Worm (Caenorhabditis elegans): Measurements from ENCODE around the gene gldi-11.
"Not testable (repeated sequence)": the region's sequence is repeated elsewhere in the genome, so short reads cannot be mapped to it uniquely, and the experiment has no call there.

The gldi-11 gene

DNA sequence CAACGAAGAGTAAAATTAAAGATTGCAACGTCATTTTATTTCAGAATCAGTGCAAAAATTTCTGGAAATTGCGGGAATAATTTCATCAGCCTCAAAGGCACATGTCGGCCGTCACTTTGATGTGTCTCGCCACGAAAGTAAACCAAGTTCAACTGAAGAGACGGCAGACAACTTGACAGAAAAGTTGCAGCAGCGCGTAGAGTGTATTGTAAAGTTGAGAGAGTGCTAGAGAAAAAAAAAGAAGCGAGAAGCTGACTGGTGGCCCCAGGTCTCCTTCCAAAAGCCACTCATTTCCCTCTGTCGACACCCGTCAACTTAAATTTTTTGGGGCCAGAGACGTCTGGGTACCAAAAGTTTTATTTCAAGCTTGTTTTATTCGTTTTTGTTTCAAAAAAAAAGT is 41.3 kb downstream of the gldi-11 start (continued):
- peak; percentile 36 for TF ChIP-seq rpc-1 (optimal IDR thresholded peaks at IDR 0.05)
- no peak for TF ChIP-seq rpc-1 (tag; optimal IDR thresholded peaks at IDR 0.05)
- peak; percentile 67; the same call in 1 of the 2 replicates for TF ChIP-seq pbrm-1 (GFP tag; IDR thresholded peaks at IDR 0.05)
- TF ChIP-seq D2030.7 (GFP tag; IDR thresholded peaks at IDR 0.05): peak; percentile 69
- peak; percentile 47; the same call in 1 of the 2 replicates for TF ChIP-seq madf-8 (GFP tag; conservative IDR thresholded peaks at IDR 0.05)
- TF ChIP-seq lin-26 (GFP tag; IDR thresholded peaks at IDR 0.05): no peak

DNA sequence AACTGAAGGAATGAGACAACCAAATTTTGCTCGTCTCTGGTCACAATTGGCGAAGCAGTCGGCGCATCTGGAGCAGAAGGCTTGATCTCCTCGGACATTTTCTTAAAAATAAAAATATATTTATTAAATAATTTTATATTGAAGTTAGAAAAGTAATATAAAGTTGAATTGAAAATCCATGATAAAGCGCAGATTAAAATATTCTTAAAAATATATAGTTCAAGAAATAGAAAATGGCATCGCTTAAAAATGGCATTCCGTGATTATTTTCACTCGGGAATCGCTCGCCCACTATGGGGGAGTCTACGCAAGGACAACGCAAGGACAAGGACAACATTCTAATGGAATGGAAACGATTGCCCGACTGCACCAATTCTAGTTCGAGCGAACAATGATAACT is 41.9 kb downstream of the gldi-11 start, which contains the start of gene sgt-1:
Gene sgt-1, minus strand, starts transcription at position 101 of the 400 bp plus-strand sequence.
- TF ChIP-seq nfya-2 (GFP tag; IDR thresholded peaks at IDR 0.05); zim-3 (tag; optimal IDR thresholded peaks at IDR 0.05); ets-4 (GFP tag; optimal IDR thresholded peaks at IDR 0.05): not testable (repeated sequence)

DNA sequence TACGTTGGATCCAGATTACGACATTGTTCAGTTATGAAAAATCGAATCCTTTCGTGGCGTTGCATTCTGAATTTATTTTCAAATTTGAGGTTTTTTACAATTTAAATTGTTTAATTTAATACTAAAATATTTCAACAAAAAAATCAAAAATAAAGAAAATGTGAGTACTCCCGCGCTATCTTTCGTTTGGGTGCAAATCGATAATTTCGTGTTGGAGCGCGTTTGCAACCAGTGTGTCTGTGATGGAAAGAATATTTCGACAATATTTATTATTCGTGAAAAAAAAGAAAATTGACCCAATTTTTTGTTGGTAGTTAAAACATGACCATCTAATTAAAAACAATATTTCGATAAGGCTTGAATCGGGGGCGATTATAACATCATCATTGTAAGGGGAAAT is 43.6 kb downstream of the gldi-11 start, which contains the start of gene R05F9.9:
Gene R05F9.9, minus strand, starts transcription at position 66 of the 400 bp plus-strand sequence.
- peak; percentile 64 for TF ChIP-seq ama-1 (optimal IDR thresholded peaks at IDR 0.05)
- TF ChIP-seq ama-1 (GFP tag; optimal IDR thresholded peaks at IDR 0.05): no peak
- no peak for TF ChIP-seq him-1 (tag; optimal IDR thresholded peaks at IDR 0.05)
- no peak for TF ChIP-seq somi-1 (GFP tag; optimal IDR thresholded peaks at IDR 0.05)
- TF ChIP-seq nhr-90 (tag; optimal IDR thresholded peaks at IDR 0.05): peak; percentile 10
- no peak for TF ChIP-seq Y56A3A.18 (GFP tag; IDR thresholded peaks at IDR 0.05)
- peak; percentile 51 for TF ChIP-seq madf-6 (GFP tag; IDR thresholded peaks at IDR 0.05)
- peak; percentile 27 for TF ChIP-seq mxl-1 (tag; optimal IDR thresholded peaks at IDR 0.05)
- no peak for TF ChIP-seq pbrm-1 (GFP tag; IDR thresholded peaks at IDR 0.05)
- peak; percentile 6; the same call in 1 of the 2 replicates for TF ChIP-seq F33H1.4 (GFP tag; IDR thresholded peaks at IDR 0.05)
- peak; percentile 37 for TF ChIP-seq ZK185.1 (tag; optimal IDR thresholded peaks at IDR 0.05; ENCODE audit: poor library complexity, severe bottlenecking)
- TF ChIP-seq repo-1 (tag; optimal IDR thresholded peaks at IDR 0.05): peak; percentile 56
- peak; percentile 12 for TF ChIP-seq ceh-79 (tag; optimal IDR thresholded peaks at IDR 0.05)
- TF ChIP-seq let-526 (GFP tag; IDR thresholded peaks at IDR 0.05): no peak
- TF ChIP-seq K11D2.4 (GFP tag; IDR thresholded peaks at IDR 0.05): no peak
- TF ChIP-seq tbp1 (GFP tag; optimal IDR thresholded peaks at IDR 0.05): peak; percentile 43
- no peak for TF ChIP-seq hrde-1 (tag; optimal IDR thresholded peaks at IDR 0.05; ENCODE audit: borderline replicate concordance)
- no peak for TF ChIP-seq K12H6.12 (tag; optimal IDR thresholded peaks at IDR 0.05)
- peak; percentile 21 for TF ChIP-seq madf-10 (tag; optimal IDR thresholded peaks at IDR 0.05)
- peak; percentile 66 for TF ChIP-seq hsf-1 (GFP tag; IDR thresholded peaks at IDR 0.05)
- TF ChIP-seq mel-28 (tag; optimal IDR thresholded peaks at IDR 0.05; ENCODE audit: borderline replicate concordance): no peak
- peak; percentile 55 for TF ChIP-seq F23B12.7 (tag; optimal IDR thresholded peaks at IDR 0.05; ENCODE audit: insufficient read depth)
- TF ChIP-seq rcor-1 (GFP tag; IDR thresholded peaks at IDR 0.05): no peak
- TF ChIP-seq mcd-1 (GFP tag; IDR thresholded peaks at IDR 0.05): peak; percentile 52; the same call in 1 of the 2 replicates
- peak; percentile 28 for TF ChIP-seq gei-17 (GFP tag; optimal IDR thresholded peaks at IDR 0.05)
- TF ChIP-seq lin-35 (GFP tag; optimal IDR thresholded peaks at IDR 0.05): peak in 1 of 3 experiments; percentile 58
- TF ChIP-seq cebp-1 (GFP tag; IDR thresholded peaks at IDR 0.05): no peak
- peak; percentile 57 for TF ChIP-seq cebp-1 (tag; optimal IDR thresholded peaks at IDR 0.05)
- peak; percentile 86 for TF ChIP-seq Y53G8AR.9 (GFP tag; conservative IDR thresholded peaks at IDR 0.05)
- peak; percentile 50 for TF ChIP-seq ekl-4 (GFP tag; IDR thresholded peaks at IDR 0.05)
- TF ChIP-seq dpff-1 (tag; optimal IDR thresholded peaks at IDR 0.05): no peak
- TF ChIP-seq ztf-6 (GFP tag; IDR thresholded peaks at IDR 0.05): no peak
- peak; percentile 59 for TF ChIP-seq lin-54 (GFP tag; optimal IDR thresholded peaks at IDR 0.05)
- TF ChIP-seq lsl-1 (GFP tag; optimal IDR thresholded peaks at IDR 0.05): peak; percentile 25
- TF ChIP-seq ztf-26 (tag; optimal IDR thresholded peaks at IDR 0.05): peak; percentile 37
- peak; percentile 46 for TF ChIP-seq atf-7 (tag; optimal IDR thresholded peaks at IDR 0.05)
- TF ChIP-seq attf-5 (GFP tag; optimal IDR thresholded peaks at IDR 0.05): peak; percentile 31
- TF ChIP-seq nfyb-1 (GFP tag; IDR thresholded peaks at IDR 0.05): peak; percentile 52
- TF ChIP-seq nhr-120 (GFP tag; IDR thresholded peaks at IDR 0.05): no peak

Measured in whole organism, young adult.